Worm (Caenorhabditis elegans) whole organism, mixed stage, embryonic: ENCODE results near the gene T12B5.15.

ENCODE experiments used
- bed-3 ChIP-seq: fragments of 200-800 bp; sonication (Bioruptor generic); optimal IDR thresholded peaks from 3 replicates; lab custom pipeline; 2018; ENCODE audit warnings: mild to moderate bottlenecking, missing genetic modification characterization, moderate library complexity, missing compliant biosample characterization
- blmp-1 ChIP-seq: fragments of 150-350 bp; optimal IDR thresholded peaks from 2 replicates; lab custom pipeline; 2014; ENCODE audit warnings: missing biosample characterization, missing genetic modification characterization
- ces-1 ChIP-seq: fragments of 150-350 bp; optimal IDR thresholded peaks from 2 replicates; lab custom pipeline; 2014; ENCODE audit warnings: missing biosample characterization, missing genetic modification reagents, missing genetic modification characterization
- cnd-1 ChIP-seq: fragments of 200-800 bp; sonication (Bioruptor generic); optimal IDR thresholded peaks from 2 replicates; lab custom pipeline; 2018; ENCODE audit warnings: mild to moderate bottlenecking, missing genetic modification characterization, missing compliant biosample characterization
- drap-1 ChIP-seq: fragments of 200-800 bp; sonication (Bioruptor generic); optimal IDR thresholded peaks from 3 replicates; lab custom pipeline; 2018; ENCODE audit warnings: mild to moderate bottlenecking, missing genetic modification characterization, missing compliant biosample characterization
- elt-1 ChIP-seq: sonication (generic microtip); optimal IDR thresholded peaks from 2 replicates; lab custom pipeline; 2017; ENCODE audit warnings: missing genetic modification characterization, mild to moderate bottlenecking, missing compliant biosample characterization, antibody characterized with exemption, moderate library complexity, borderline replicate concordance; ENCODE audit not compliant: insufficient read depth
- elt-3 ChIP-seq: fragments of 150-350 bp; optimal IDR thresholded peaks from 2 replicates; lab custom pipeline; 2014; ENCODE audit warnings: missing biosample characterization, missing genetic modification characterization
- flh-1 ChIP-seq: fragments of 200-800 bp; sonication (Bioruptor generic); optimal IDR thresholded peaks from 2 replicates; lab custom pipeline; 2018; ENCODE audit warnings: mild to moderate bottlenecking, missing genetic modification characterization, moderate library complexity, missing compliant biosample characterization
- ham-2 ChIP-seq: fragments of 200-800 bp; sonication (Bioruptor generic); optimal IDR thresholded peaks from 2 replicates; lab custom pipeline; 2018; ENCODE audit warnings: mild to moderate bottlenecking, missing genetic modification characterization, missing compliant biosample characterization
- hlh-1 ChIP-seq: fragments of 150-350 bp; optimal IDR thresholded peaks from 2 replicates; lab custom pipeline; 2014; ENCODE audit warnings: missing biosample characterization, missing genetic modification reagents, missing genetic modification characterization
- lin-13 ChIP-seq: fragments of 150-350 bp; optimal IDR thresholded peaks from 2 replicates; lab custom pipeline; 2014; ENCODE audit warnings: missing biosample characterization, missing genetic modification characterization
- lin-32 ChIP-seq: fragments of 200-800 bp; sonication (Bioruptor generic); optimal IDR thresholded peaks from 2 replicates; lab custom pipeline; 2018; ENCODE audit warnings: mild to moderate bottlenecking, missing genetic modification characterization, missing compliant biosample characterization
- lsy-2 ChIP-seq: fragments of 150-350 bp; optimal IDR thresholded peaks from 2 replicates; lab custom pipeline; 2014; ENCODE audit warnings: missing biosample characterization, missing genetic modification characterization
- mab-5 ChIP-seq: fragments of 150-350 bp; optimal IDR thresholded peaks from 2 replicates; lab custom pipeline; 2014; ENCODE audit warnings: missing biosample characterization, missing genetic modification characterization
- mls-2 ChIP-seq: sonication (generic microtip); optimal IDR thresholded peaks from 2 replicates; lab custom pipeline; 2016; ENCODE audit warnings: mild to moderate bottlenecking, missing genetic modification characterization, moderate library complexity, missing compliant biosample characterization
- nhr-12 ChIP-seq: fragments of 150-350 bp; optimal IDR thresholded peaks from 2 replicates; lab custom pipeline; 2014; ENCODE audit warnings: missing biosample characterization, missing genetic modification characterization
- nhr-2 ChIP-seq: fragments of 150-350 bp; optimal IDR thresholded peaks from 2 replicates; lab custom pipeline; 2014; ENCODE audit warnings: missing biosample characterization, missing genetic modification characterization
- nhr-28 ChIP-seq: fragments of 150-350 bp; optimal IDR thresholded peaks from 2 replicates; lab custom pipeline; 2014; ENCODE audit warnings: missing biosample characterization, missing genetic modification characterization
- nhr-76 ChIP-seq: sonication (generic microtip); optimal IDR thresholded peaks from 2 replicates; lab custom pipeline; 2017; ENCODE audit warnings: missing biosample characterization, missing genetic modification characterization
- pha-4 ChIP-seq: fragments of 150-350 bp; optimal IDR thresholded peaks from 2 replicates; lab custom pipeline; 2018; ENCODE audit warnings: missing biosample characterization, missing genetic modification reagents, missing genetic modification characterization
- sem-2 ChIP-seq: fragments of 200-800 bp; sonication (Bioruptor generic); optimal IDR thresholded peaks from 2 replicates; lab custom pipeline; 2018; ENCODE audit warnings: mild to moderate bottlenecking, missing genetic modification characterization, missing compliant biosample characterization
- sptf-1 ChIP-seq: sonication (generic microtip); optimal IDR thresholded peaks from 2 replicates; lab custom pipeline; 2017; ENCODE audit warnings: mild to moderate bottlenecking, missing genetic modification characterization, moderate library complexity, missing compliant biosample characterization
- unc-120 ChIP-seq: sonication (generic microtip); optimal IDR thresholded peaks from 2 replicates; lab custom pipeline; 2017; ENCODE audit warnings: missing genetic modification characterization, missing compliant biosample characterization; ENCODE audit not compliant: poor library complexity, severe bottlenecking
- unc-39 ChIP-seq: fragments of 150-350 bp; optimal IDR thresholded peaks from 2 replicates; lab custom pipeline; 2014; ENCODE audit warnings: missing biosample characterization, missing genetic modification characterization
- unc-62 ChIP-seq: fragments of 150-350 bp; optimal IDR thresholded peaks from 2 replicates; lab custom pipeline; 2014; ENCODE audit warnings: missing biosample characterization, missing genetic modification reagents, missing genetic modification characterization
- zip-8 ChIP-seq: fragments of 150-350 bp; optimal IDR thresholded peaks from 2 replicates; lab custom pipeline; 2014; ENCODE audit warnings: missing biosample characterization, missing genetic modification characterization
- ztf-11 ChIP-seq: fragments of 150-350 bp; optimal IDR thresholded peaks from 2 replicates; lab custom pipeline; 2014; ENCODE audit warnings: missing biosample characterization, missing genetic modification characterization

T12B5.15 gene

ce11 chrIII:952184-952583, 2.3 kb downstream of the T12B5.15 start, which contains the start of gene fbxa-10:
TSS of gene fbxa-10 (plus strand) at chrIII:952390.
- peak; percentile 68 for TF ChIP-seq unc-120 (tag; lab: Kevin White, UChicago)
- TF ChIP-seq ces-1 (GFP tag; lab: Kevin White, UChicago), result peak; percentile 52
- no peak for TF ChIP-seq blmp-1 (tag; lab: Kevin White, UChicago)
- TF ChIP-seq, all 35 proteins: peak for 2

- TF ChIP-seq nhr-12 (tag; lab: Kevin White, UChicago) (no peak), ces-1 (GFP tag; lab: Kevin White, UChicago) (peak; percentile 11)
Observed at ce11 chrIII:950472-950871, 4.0 kb downstream of the T12B5.15 start, which contains the start of the genes fbxa-67 and fbxa-11. TSS of gene fbxa-67 (minus strand) at chrIII:950670. TSS of gene fbxa-11 (plus strand) at chrIII:950869.

ce11 chrIII:946250-946725, 8.2 kb downstream of the T12B5.15 start, which contains the start of gene fbxa-60:
TSS of gene fbxa-60 (minus strand) at chrIII:946300.
- no peak for TF ChIP-seq hlh-1 (tag; lab: Kevin White, UChicago)
- TF ChIP-seq sem-2 (GFP tag; lab: Kevin White, UChicago), result no peak
- no peak for TF ChIP-seq drap-1 (GFP tag; lab: Kevin White, UChicago)
- TF ChIP-seq cnd-1, result no peak
- TF ChIP-seq bed-3 (GFP tag; lab: Kevin White, UChicago), result no peak
- TF ChIP-seq lin-32 (GFP tag; lab: Kevin White, UChicago), result no peak
- no peak for TF ChIP-seq ztf-11 (tag; lab: Kevin White, UChicago)

- TF ChIP-seq mab-5, result no peak
- TF ChIP-seq nhr-76 (tag; lab: Kevin White, UChicago), result no peak
- no peak for TF ChIP-seq nhr-28 (tag; lab: Kevin White, UChicago)
- TF ChIP-seq mls-2 (tag; lab: Kevin White, UChicago), result no peak
- TF ChIP-seq sem-2 (GFP tag; lab: Kevin White, UChicago), result no peak
- no peak for TF ChIP-seq elt-3 (tag; lab: Kevin White, UChicago)
- TF ChIP-seq lsy-2, result no peak
Observed at ce11 chrIII:943426-943927, 11.0 kb downstream of the T12B5.15 start, which contains the start of gene fbxa-59. TSS of gene fbxa-59 (minus strand) at chrIII:943476.

ce11 chrIII:941958-942357, 12.5 kb downstream of the T12B5.15 start:
- TF ChIP-seq elt-3 (tag; lab: Kevin White, UChicago) (no peak), nhr-2 (tag; lab: Kevin White, UChicago) (no peak), unc-62 (GFP tag; lab: Kevin White, UChicago) (no peak), sptf-1 (tag; lab: Kevin White, UChicago) (no peak), hlh-1 (tag; lab: Kevin White, UChicago) (no peak), bed-3 (GFP tag; lab: Kevin White, UChicago) (no peak), lin-32 (GFP tag; lab: Kevin White, UChicago) (no peak), mls-2 (tag; lab: Kevin White, UChicago) (no peak), flh-1 (no peak), nhr-76 (tag; lab: Kevin White, UChicago) (no peak), sem-2 (GFP tag; lab: Kevin White, UChicago) (no peak), lin-13 (tag; lab: Kevin White, UChicago) (no peak), zip-8 (tag; lab: Kevin White, UChicago) (no peak), ztf-11 (tag; lab: Kevin White, UChicago) (no peak)

- TF ChIP-seq elt-1 (tag; lab: Kevin White, UChicago) (no peak), mls-2 (tag; lab: Kevin White, UChicago) (no peak), ces-1 (GFP tag; lab: Kevin White, UChicago) (no peak), flh-1 (no peak), hlh-1 (tag; lab: Kevin White, UChicago) (no peak), unc-62 (GFP tag; lab: Kevin White, UChicago) (no peak), nhr-28 (tag; lab: Kevin White, UChicago) (no peak), pha-4 (tag; lab: Kevin White, UChicago) (no peak), unc-39 (tag; lab: Kevin White, UChicago) (no peak), sem-2 (GFP tag; lab: Kevin White, UChicago) (no peak), unc-120 (tag; lab: Kevin White, UChicago) (no peak), ham-2 (GFP tag; lab: Kevin White, UChicago) (no peak)
Observed at ce11 chrIII:938569-938968, 15.9 kb downstream of the T12B5.15 start, which contains the start of gene fbxa-22. TSS of gene fbxa-22 (plus strand) at chrIII:938869.
